Worm (Caenorhabditis elegans) whole organism, L4 larva: ENCODE data around the gene mps-1.

Source experiments
- daf-16 ChIP-seq, 3 experiments: sonication (generic microtip); optimal IDR thresholded peaks; 2 replicates each; lab custom pipeline; 2016 to 2017; ENCODE audit warnings: missing genetic modification characterization in 3 of 3, missing genetic modification reagents in 3 of 3, mild to moderate bottlenecking in 2 of 3, missing compliant biosample characterization in 2 of 3, missing biosample characterization in 1 of 3, moderate library complexity in 1 of 3
- lin-1 ChIP-seq: fragments of 200-800 bp; sonication (Bioruptor generic); IDR thresholded peaks from 2 replicates; pipeline ENCODE4 v1.3.6; 2022; ENCODE audit warnings: missing genetic modification reagents, missing genetic modification characterization, missing compliant biosample characterization
- madf-5 ChIP-seq, 2 experiments: fragments of 200-800 bp; sonication (Bioruptor generic); IDR thresholded peaks; 2 replicates each; pipeline ENCODE4 v1.3.6; 2022; ENCODE audit warnings: missing compliant biosample characterization in 2 of 2, missing genetic modification characterization in 2 of 2

DNA sequence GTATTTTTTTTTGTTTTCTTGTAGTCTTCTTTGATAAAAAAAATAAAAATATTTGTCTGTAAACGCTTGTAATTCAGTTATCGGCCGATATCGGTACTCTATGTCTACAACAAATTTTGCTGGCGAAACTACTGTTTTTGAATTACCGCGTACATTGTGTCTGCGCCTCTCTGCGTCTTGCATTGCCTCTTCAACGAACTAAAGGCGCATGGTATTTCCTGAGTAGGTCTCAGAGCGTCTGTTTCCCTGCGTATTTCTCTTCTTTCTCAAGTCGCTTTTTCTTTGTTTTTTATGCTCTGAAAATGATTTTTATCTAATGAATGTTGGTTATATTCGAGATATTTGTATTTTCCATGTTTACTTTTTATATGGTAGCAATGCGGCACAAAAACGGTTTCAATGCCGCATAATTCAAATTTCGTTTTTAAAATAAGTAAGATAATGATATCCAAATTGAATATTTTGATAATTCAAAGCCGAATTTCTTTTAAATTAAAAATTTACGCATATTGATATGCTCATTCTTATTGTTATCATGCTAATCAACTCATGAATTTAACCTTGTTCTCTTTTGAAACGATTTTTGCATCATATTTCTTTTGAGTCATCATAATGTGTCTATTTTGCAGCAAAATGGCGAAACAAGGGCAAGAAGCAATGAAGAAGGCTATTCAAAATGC is 43.2 kb downstream of the mps-1 start, which contains the start of gene phb-2:
- no peak for TF ChIP-seq madf-5 (GFP tag; IDR thresholded peaks at IDR 0.05; lab: Robert Waterston, UW)
- no peak for TF ChIP-seq lin-1 (GFP tag; lab: Robert Waterston, UW)
- TF ChIP-seq daf-16 (GFP tag; optimal IDR thresholded peaks at IDR 0.05; lab: Kevin White, UChicago) = no peak
- TF ChIP-seq daf-16 (tag; optimal IDR thresholded peaks at IDR 0.05; lab: Kevin White, UChicago) = peak; percentile 83
